Fruit fly (Drosophila melanogaster) whole organism, embryonic: ENCODE data around the gene CG17752.
A peak's percentile ranks its signal among the peaks of the same experiment; 100 is the strongest.

Experiments
- Ada2b ChIP-seq: fragments of 200-800 bp; sonication (Bioruptor generic); IDR thresholded peaks from 2 replicates; pipeline ENCODE4 v1.3.6; 2022; ENCODE audit warnings: missing biosample characterization, missing genetic modification characterization
- BtbVII ChIP-seq: fragments of 200-800 bp; sonication (Bioruptor generic); optimal IDR thresholded peaks from 3 replicates; lab custom pipeline; 2017; ENCODE audit warnings: missing biosample characterization, mild to moderate bottlenecking, missing genetic modification characterization
- CG10274 ChIP-seq: fragments of 200-800 bp; sonication (Bioruptor generic); optimal IDR thresholded peaks from 3 replicates; lab custom pipeline; 2017; ENCODE audit warnings: missing biosample characterization, mild to moderate bottlenecking, missing genetic modification characterization
- CG10366 ChIP-seq: fragments of 200-800 bp; sonication (Bioruptor generic); IDR thresholded peaks from 2 replicates; pipeline ENCODE4 v1.3.6; 2022; ENCODE audit warnings: missing biosample characterization, missing genetic modification characterization
- CG11456 ChIP-seq: fragments of 200-800 bp; sonication (Bioruptor generic); IDR thresholded peaks from 3 replicates; pipeline ENCODE4 v1.3.6; 2022; ENCODE audit warnings: missing biosample characterization, missing genetic modification characterization
- CG13894 ChIP-seq: fragments of 200-800 bp; sonication (Bioruptor generic); optimal IDR thresholded peaks from 3 replicates; lab custom pipeline; 2018; ENCODE audit warnings: missing biosample characterization, mild to moderate bottlenecking, missing genetic modification characterization, moderate library complexity
- CG17829 ChIP-seq: fragments of 200-800 bp; optimal IDR thresholded peaks from 2 replicates; lab custom pipeline; 2019; ENCODE audit warnings: missing biosample characterization, mild to moderate bottlenecking, missing genetic modification characterization, moderate library complexity
- CG2199 ChIP-seq: fragments of 200-800 bp; sonication (Bioruptor generic); IDR thresholded peaks from 3 replicates; pipeline ENCODE4 v1.3.6; 2022; ENCODE audit warnings: missing biosample characterization, missing genetic modification characterization
- CG2678 ChIP-seq: fragments of 200-800 bp; sonication (Bioruptor generic); optimal IDR thresholded peaks from 3 replicates; lab custom pipeline; 2019; ENCODE audit warnings: missing biosample characterization, mild to moderate bottlenecking, missing genetic modification characterization, moderate library complexity
- CG31388 ChIP-seq: fragments of 200-800 bp; sonication (Bioruptor generic); optimal IDR thresholded peaks from 2 replicates; lab custom pipeline; 2016; ENCODE audit warnings: missing biosample characterization, missing genetic modification characterization
- CG31441 ChIP-seq: fragments of 200-800 bp; sonication (Bioruptor generic); IDR thresholded peaks from 2 replicates; pipeline ENCODE4 v1.3.6; 2022; ENCODE audit warnings: missing biosample characterization, missing genetic modification characterization
- CG7556 ChIP-seq: fragments of 200-800 bp; sonication (Bioruptor generic); optimal IDR thresholded peaks from 2 replicates; lab custom pipeline; 2017; ENCODE audit warnings: missing biosample characterization, mild to moderate bottlenecking, missing genetic modification characterization
- CG9727 ChIP-seq: fragments of 200-800 bp; sonication (Bioruptor generic); optimal IDR thresholded peaks from 3 replicates; lab custom pipeline; 2017; ENCODE audit warnings: missing biosample characterization, mild to moderate bottlenecking, missing genetic modification characterization
- E2f1 ChIP-seq: fragments of 200-800 bp; sonication (Bioruptor generic); IDR thresholded peaks from 2 replicates; pipeline ENCODE4 v1.3.6; 2022; ENCODE audit warnings: missing biosample characterization, missing genetic modification characterization
- E2f2 ChIP-seq: fragments of 200-800 bp; sonication (Bioruptor generic); IDR thresholded peaks from 2 replicates; pipeline ENCODE4 v1.3.6; 2022; ENCODE audit warnings: missing biosample characterization, missing genetic modification characterization
- Ets65A ChIP-seq: fragments of 200-800 bp; sonication (Bioruptor generic); peaks from one replicate; lab custom pipeline; 2016; ENCODE audit warnings: missing biosample characterization, missing genetic modification characterization
- Gug ChIP-seq: fragments of 200-800 bp; sonication (Bioruptor generic); IDR thresholded peaks from 4 replicates; pipeline ENCODE4 v1.3.6; 2022; ENCODE audit warnings: missing biosample characterization, missing genetic modification characterization
- HHEX ChIP-seq: fragments of 200-800 bp; sonication (Bioruptor generic); optimal IDR thresholded peaks from 3 replicates; lab custom pipeline; 2017; ENCODE audit warnings: missing biosample characterization, mild to moderate bottlenecking, missing genetic modification characterization, missing genetic modification reagents
- HLH4C ChIP-seq: fragments of 200-800 bp; sonication (Bioruptor generic); IDR thresholded peaks from 3 replicates; pipeline ENCODE4 v1.3.6; 2022; ENCODE audit warnings: missing biosample characterization, missing genetic modification characterization; ENCODE audit not compliant: partially characterized antibody
- Lim3 ChIP-seq: fragments of 200-800 bp; sonication (Bioruptor generic); IDR thresholded peaks from 2 replicates; pipeline ENCODE4 v1.3.6; 2022; ENCODE audit warnings: missing biosample characterization, missing genetic modification characterization
- Lpt ChIP-seq: fragments of >200 bp; optimal IDR thresholded peaks from 2 replicates; lab custom pipeline; 2018; ENCODE audit warnings: missing biosample characterization, missing genetic modification characterization
- Med ChIP-seq: fragments of 200-800 bp; sonication (Bioruptor generic); peaks from one replicate; lab custom pipeline; 2016; ENCODE audit warnings: missing biosample characterization, missing genetic modification characterization, mild to moderate bottlenecking, inconsistent platforms, moderate library complexity
- Oli ChIP-seq: fragments of 200-800 bp; sonication (Bioruptor generic); optimal IDR thresholded peaks from 2 replicates; lab custom pipeline; 2018; ENCODE audit warnings: missing biosample characterization, mild to moderate bottlenecking, missing genetic modification characterization, moderate library complexity
- Sry-δ ChIP-seq: fragments of 200-800 bp; sonication (Bioruptor generic); optimal IDR thresholded peaks from 2 replicates; lab custom pipeline; 2016; ENCODE audit warnings: missing biosample characterization, missing genetic modification characterization
- Tbp ChIP-seq: fragments of >200 bp; optimal IDR thresholded peaks from 2 replicates; lab custom pipeline; 2018; ENCODE audit warnings: missing biosample characterization, missing genetic modification characterization
- Xrp1 ChIP-seq: fragments of 200-800 bp; sonication (Bioruptor generic); IDR thresholded peaks from 2 replicates; pipeline ENCODE4 v1.3.6; 2022; ENCODE audit warnings: missing biosample characterization, missing genetic modification characterization
- br ChIP-seq: fragments of >200 bp; optimal IDR thresholded peaks from 2 replicates; lab custom pipeline; 2017
- dmrt11E ChIP-seq: fragments of 200-800 bp; sonication (Bioruptor generic); optimal IDR thresholded peaks from 3 replicates; lab custom pipeline; 2018; ENCODE audit warnings: missing biosample characterization, mild to moderate bottlenecking, missing genetic modification characterization, moderate library complexity
- dysf ChIP-seq: fragments of 200-800 bp; sonication (Bioruptor generic); IDR thresholded peaks from 3 replicates; pipeline ENCODE4 v1.3.6; 2022; ENCODE audit warnings: missing biosample characterization, missing genetic modification characterization
- esg ChIP-seq: fragments of 200-800 bp; sonication (Bioruptor generic); conservative IDR thresholded peaks from 2 replicates; pipeline ENCODE4 v1.3.6; 2022; ENCODE audit warnings: missing biosample characterization, missing genetic modification characterization
- exex ChIP-seq: fragments of 200-800 bp; sonication (Bioruptor generic); optimal IDR thresholded peaks from 4 replicates; lab custom pipeline; 2018; ENCODE audit warnings: missing biosample characterization, mild to moderate bottlenecking, missing genetic modification characterization, moderate library complexity
- fd96Cb ChIP-seq: fragments of 200-800 bp; sonication (Bioruptor generic); optimal IDR thresholded peaks from 2 replicates; lab custom pipeline; 2018; ENCODE audit warnings: missing biosample characterization, mild to moderate bottlenecking, missing genetic modification characterization, moderate library complexity
- ftz-f1 ChIP-seq: fragments of 200-800 bp; sonication (Bioruptor generic); optimal IDR thresholded peaks from 2 replicates; lab custom pipeline; 2016; ENCODE audit warnings: missing biosample characterization, missing genetic modification characterization
- lab ChIP-seq: fragments of 200-800 bp; sonication (Bioruptor generic); optimal IDR thresholded peaks from 3 replicates; lab custom pipeline; 2017; ENCODE audit warnings: missing biosample characterization, missing genetic modification characterization, mild to moderate bottlenecking, moderate library complexity, missing genetic modification reagents
- lov ChIP-seq, 2 experiments: fragments of 200-800 bp in 1 of 2; fragments of >200 bp in 1 of 2; sonication (Bioruptor generic) in 1 of 2; IDR thresholded peaks in 1 of 2; optimal IDR thresholded peaks in 1 of 2; 2 replicates in 1 of 2; 3 replicates in 1 of 2; pipeline versions ENCODE4 v1.3.6 to Lab custom; 2017 to 2022; ENCODE audit warnings: missing biosample characterization in 1 of 2, missing genetic modification characterization in 1 of 2
- pfk ChIP-seq: fragments of 200-800 bp; sonication (Bioruptor generic); optimal IDR thresholded peaks from 2 replicates; lab custom pipeline; 2018; ENCODE audit warnings: missing biosample characterization, mild to moderate bottlenecking, missing genetic modification characterization, moderate library complexity
- pho ChIP-seq: fragments of 200-800 bp; sonication (Bioruptor generic); optimal IDR thresholded peaks from 2 replicates; lab custom pipeline; 2016; ENCODE audit warnings: missing biosample characterization, missing genetic modification characterization
- pita ChIP-seq: fragments of 200-800 bp; sonication (Bioruptor generic); optimal IDR thresholded peaks from 2 replicates; lab custom pipeline; 2017; ENCODE audit warnings: missing biosample characterization, mild to moderate bottlenecking, missing genetic modification characterization
- prd ChIP-seq, 3 experiments: fragments of >200 bp in 2 of 3; fragments of 200-800 bp in 1 of 3; sonication (Bioruptor generic) in 1 of 3; optimal IDR thresholded peaks in 2 of 3; IDR thresholded peaks in 1 of 3; 2 replicates in 2 of 3; 3 replicates in 1 of 3; pipeline versions ENCODE4 v1.3.6 to Lab custom; 2017 to 2022; ENCODE audit warnings: missing biosample characterization in 1 of 3, missing genetic modification characterization in 1 of 3
- pum ChIP-seq: fragments of 200-800 bp; sonication (Bioruptor generic); optimal IDR thresholded peaks from 2 replicates; lab custom pipeline; 2016; ENCODE audit warnings: missing biosample characterization, missing genetic modification characterization
- row ChIP-seq: fragments of 200-800 bp; sonication (Bioruptor generic); IDR thresholded peaks from 3 replicates; pipeline ENCODE4 v1.3.6; 2022; ENCODE audit warnings: missing biosample characterization, missing genetic modification characterization
- sens ChIP-seq: fragments of 200-800 bp; sonication (Bioruptor generic); peaks from one replicate; lab custom pipeline; 2016; ENCODE audit warnings: missing biosample characterization, missing genetic modification characterization
- sob ChIP-seq: fragments of 200-800 bp; sonication (Bioruptor generic); IDR thresholded peaks from 2 replicates; pipeline ENCODE4 v1.3.6; 2022; ENCODE audit warnings: missing biosample characterization, missing genetic modification characterization
- stc ChIP-seq: fragments of 200-800 bp; sonication (Bioruptor generic); IDR thresholded peaks from 2 replicates; pipeline ENCODE4 v1.3.6; 2022; ENCODE audit warnings: missing biosample characterization, missing genetic modification characterization
- tap ChIP-seq: fragments of 200-800 bp; optimal IDR thresholded peaks from 3 replicates; lab custom pipeline; 2019; ENCODE audit warnings: missing biosample characterization, mild to moderate bottlenecking, missing genetic modification characterization, moderate library complexity
- tin ChIP-seq: fragments of 200-800 bp; sonication (Bioruptor generic); optimal IDR thresholded peaks from 3 replicates; lab custom pipeline; 2016; ENCODE audit warnings: missing biosample characterization, missing genetic modification characterization
- trem ChIP-seq: fragments of 200-800 bp; optimal IDR thresholded peaks from 3 replicates; lab custom pipeline; 2019; ENCODE audit warnings: missing biosample characterization, mild to moderate bottlenecking, missing genetic modification characterization, moderate library complexity
- trh ChIP-seq: fragments of 200-800 bp; sonication (Bioruptor generic); optimal IDR thresholded peaks from 2 replicates; lab custom pipeline; 2016; ENCODE audit warnings: missing biosample characterization, missing genetic modification characterization
- vvl ChIP-seq: fragments of 200-800 bp; sonication (Bioruptor generic); IDR thresholded peaks from 2 replicates; pipeline ENCODE4 v1.3.6; 2022; ENCODE audit warnings: missing biosample characterization, missing genetic modification characterization

Gene CG17752

DNA sequence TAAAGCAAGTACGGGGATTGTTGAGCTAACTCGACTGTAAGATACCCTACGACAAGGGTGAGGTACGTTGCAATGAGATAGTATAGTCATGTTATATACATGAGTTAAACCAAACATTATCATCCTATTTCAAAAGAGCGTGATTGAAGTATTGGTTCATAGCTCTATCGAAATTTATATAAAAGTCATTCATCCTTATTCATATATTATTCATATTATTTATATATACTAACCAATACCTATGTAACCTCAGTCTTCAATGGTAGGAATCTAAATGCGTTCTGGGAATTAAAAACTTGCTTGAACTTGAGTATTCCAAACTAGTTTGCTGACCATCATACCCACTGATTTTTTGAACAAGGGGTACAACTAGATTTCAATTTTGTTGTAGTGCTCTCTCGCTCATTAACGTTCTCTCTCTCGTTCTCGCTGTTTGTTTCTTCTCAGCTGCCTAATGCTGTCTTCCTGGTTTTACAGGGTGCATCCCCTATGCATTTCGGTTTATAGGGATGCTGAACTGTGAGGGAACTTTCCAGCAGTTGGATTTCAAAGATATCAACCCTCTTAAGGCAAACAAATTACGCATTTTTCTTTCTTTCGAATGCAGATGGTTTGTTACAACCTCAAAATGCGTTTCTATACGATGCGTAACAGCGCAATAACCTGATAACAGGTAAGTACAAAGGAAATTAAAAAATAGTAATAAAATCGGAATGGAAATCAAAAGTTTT is 17.9 kb downstream of the CG17752 start (continued):
- TF ChIP-seq CG11456 (GFP tag; lab: Robert Waterston, UW), result 0 out of 3 replicates have a peak, but pooled peaks have one; percentile 39
- peak; percentile 35; the same call in 1 of the 2 replicates for TF ChIP-seq sob
- TF ChIP-seq CG31388 (GFP tag; lab: Kevin White, UChicago), result no peak
- no peak for TF ChIP-seq exex (tag; lab: Kevin White, UChicago)
- peak; percentile 75; the same call in 1 of the 3 replicates for TF ChIP-seq CG2199
- peak; percentile 56 for TF ChIP-seq CG17829
- TF ChIP-seq CG7556 (GFP tag; lab: Kevin White, UChicago), result peak; percentile 44
- TF ChIP-seq CG31441 (GFP tag; lab: Robert Waterston, UW), result peak; percentile 63
- 0 out of 2 replicates have a peak, but pooled peaks have one; percentile 28 for TF ChIP-seq vvl
- peak; percentile 49; the same call in 1 of the 2 replicates for TF ChIP-seq Xrp1 (GFP tag; lab: Robert Waterston, UW)
- no peak for TF ChIP-seq pho (GFP tag; lab: Kevin White, UChicago)
- TF ChIP-seq BtbVII (GFP tag; lab: Kevin White, UChicago), result peak; percentile 40
- peak; percentile 67 for TF ChIP-seq fd96Cb (tag; lab: Kevin White, UChicago)
- no peak for TF ChIP-seq prd (optimal IDR thresholded peaks at IDR 0.05; lab: Kevin White, UChicago)
- TF ChIP-seq prd (GFP tag; IDR thresholded peaks at IDR 0.05; lab: Robert Waterston, UW), result peak; percentile 35; the same call in 2 of the 3 replicates
- no peak for TF ChIP-seq Tbp (GFP tag; lab: Kevin White, UChicago)
- peak; percentile 5 for TF ChIP-seq Oli (tag; lab: Kevin White, UChicago)
- peak; percentile 70 for TF ChIP-seq lab (GFP tag; lab: Kevin White, UChicago)
- peak; percentile 72 for TF ChIP-seq sens (GFP tag; lab: Kevin White, UChicago)
- peak; percentile 91 for TF ChIP-seq Ets65A
- TF ChIP-seq CG9727 (GFP tag; lab: Kevin White, UChicago), result peak; percentile 82
- TF ChIP-seq HLH4C (GFP tag; lab: Robert Waterston, UW), result no peak
- TF ChIP-seq CG10274 (GFP tag; lab: Kevin White, UChicago), result peak; percentile 61
- peak; percentile 42 for TF ChIP-seq tin (GFP tag; lab: Kevin White, UChicago)
- TF ChIP-seq pfk (GFP tag; lab: Kevin White, UChicago), result no peak
- TF ChIP-seq pita, result no peak
- TF ChIP-seq tap, result peak; percentile 50
- no peak for TF ChIP-seq ftz-f1 (GFP tag; lab: Kevin White, UChicago)
- no peak for TF ChIP-seq CG10366 (GFP tag; lab: Robert Waterston, UW)
- no peak for TF ChIP-seq Sry-δ (GFP tag; lab: Kevin White, UChicago)
- TF ChIP-seq E2f2 (GFP tag; lab: Robert Waterston, UW), result peak; percentile 9; the same call in 1 of the 2 replicates
- TF ChIP-seq E2f1 (GFP tag; lab: Robert Waterston, UW), result no peak
- no peak for TF ChIP-seq br (lab: Kevin White, UChicago)
- peak; percentile 68 for TF ChIP-seq row
- no peak for TF ChIP-seq Lpt (GFP tag; lab: Kevin White, UChicago)
- no peak for TF ChIP-seq dmrt11E (tag; lab: Kevin White, UChicago)
- 0 out of 2 replicates have a peak, but pooled peaks have one; percentile 15 for TF ChIP-seq stc
- peak; percentile 60; the same call in 1 of the 3 replicates for TF ChIP-seq dysf (GFP tag; lab: Robert Waterston, UW)
- TF ChIP-seq trem (tag; lab: Kevin White, UChicago), result peak; percentile 27
- TF ChIP-seq Med (GFP tag; lab: Kevin White, UChicago), result peak; percentile 80
- 0 out of 2 replicates have a peak, but pooled peaks have one; percentile 14 for TF ChIP-seq esg (GFP tag; lab: Robert Waterston, UW)
- TF ChIP-seq trh (GFP tag; lab: Kevin White, UChicago), result peak; percentile 12
- no peak for TF ChIP-seq Lim3 (GFP tag; lab: Robert Waterston, UW)
- no peak for TF ChIP-seq Ada2b (GFP tag; lab: Robert Waterston, UW)
- no peak for TF ChIP-seq lov (optimal IDR thresholded peaks at IDR 0.05; lab: Kevin White, UChicago)
- no peak for TF ChIP-seq lov (GFP tag; IDR thresholded peaks at IDR 0.05; lab: Robert Waterston, UW)
- peak; percentile 12 for TF ChIP-seq CG13894 (tag; lab: Kevin White, UChicago)
- no peak for TF ChIP-seq Gug
- TF ChIP-seq pum (GFP tag; lab: Kevin White, UChicago), result no peak
- TF ChIP-seq HHEX (GFP tag; lab: Kevin White, UChicago), result peak; percentile 77
- peak; percentile 77 for TF ChIP-seq CG2678 (tag; lab: Kevin White, UChicago)
